Worm (Caenorhabditis elegans) whole organism, L2 larva: ENCODE data around the gene str-228.

Experiments
- C34F6.9 ChIP-seq: fragments of 150-350 bp; optimal IDR thresholded peaks from 2 replicates; lab custom pipeline; 2014; ENCODE audit warnings: missing biosample characterization, missing genetic modification characterization
- Y55F3AM.14 ChIP-seq: fragments of 200-800 bp; sonication (Bioruptor generic); optimal IDR thresholded peaks from 2 replicates; lab custom pipeline; 2018; ENCODE audit warnings: mild to moderate bottlenecking, missing genetic modification characterization, missing compliant biosample characterization
- alr-1 ChIP-seq: fragments of 150-350 bp; optimal IDR thresholded peaks from 2 replicates; lab custom pipeline; 2014; ENCODE audit warnings: missing biosample characterization, missing genetic modification characterization
- aly-2 ChIP-seq: fragments of 150-350 bp; optimal IDR thresholded peaks from 2 replicates; lab custom pipeline; 2014; ENCODE audit warnings: missing biosample characterization, missing genetic modification characterization
- ama-1 ChIP-seq: fragments of 150-350 bp; optimal IDR thresholded peaks from 2 replicates; lab custom pipeline; 2018; ENCODE audit warnings: inconsistent platforms
- blmp-1 ChIP-seq: sonication (generic microtip); optimal IDR thresholded peaks from 2 replicates; lab custom pipeline; 2017; ENCODE audit warnings: missing genetic modification characterization, mild to moderate bottlenecking, missing compliant biosample characterization, antibody characterized with exemption, moderate library complexity; ENCODE audit not compliant: insufficient read depth
- dmd-4 ChIP-seq: sonication (generic microtip); optimal IDR thresholded peaks from 2 replicates; lab custom pipeline; 2017; ENCODE audit warnings: missing biosample characterization, missing genetic modification characterization
- egl-27 ChIP-seq: sonication (generic microtip); optimal IDR thresholded peaks from 3 replicates; lab custom pipeline; 2017; ENCODE audit warnings: missing biosample characterization, missing genetic modification reagents, missing genetic modification characterization
- elt-1 ChIP-seq: fragments of 150-350 bp; optimal IDR thresholded peaks from 2 replicates; lab custom pipeline; 2014; ENCODE audit warnings: missing biosample characterization, missing genetic modification characterization
- elt-3 ChIP-seq: sonication (generic microtip); optimal IDR thresholded peaks from 2 replicates; lab custom pipeline; 2017; ENCODE audit warnings: missing biosample characterization, missing genetic modification characterization
- fos-1 ChIP-seq: fragments of 150-350 bp; optimal IDR thresholded peaks from 2 replicates; lab custom pipeline; 2014; ENCODE audit warnings: missing biosample characterization, missing genetic modification characterization
- gmeb-1 ChIP-seq: fragments of 150-350 bp; optimal IDR thresholded peaks from 2 replicates; lab custom pipeline; 2014; ENCODE audit warnings: missing biosample characterization, missing genetic modification characterization
- lin-11 ChIP-seq: fragments of 150-350 bp; sonication (generic microtip); optimal IDR thresholded peaks from 2 replicates; lab custom pipeline; 2014; ENCODE audit warnings: missing biosample characterization, missing genetic modification characterization, inconsistent platforms, mixed read lengths
- lin-13 ChIP-seq: fragments of 150-350 bp; optimal IDR thresholded peaks from 2 replicates; lab custom pipeline; 2014; ENCODE audit warnings: missing biosample characterization, missing genetic modification reagents, missing genetic modification characterization
- lsy-2 ChIP-seq, 2 experiments: fragments of 150-350 bp in 1 of 2; sonication (generic microtip) in 1 of 2; optimal IDR thresholded peaks; 2 replicates each; lab custom pipeline; 2014 to 2017; ENCODE audit warnings: missing biosample characterization in 2 of 2, missing genetic modification characterization in 2 of 2
- mab-5 ChIP-seq: fragments of 150-350 bp; optimal IDR thresholded peaks from 2 replicates; lab custom pipeline; 2014; ENCODE audit warnings: missing biosample characterization, missing genetic modification characterization
- mdl-1 ChIP-seq, 2 experiments: fragments of 150-350 bp in 1 of 2; sonication (generic microtip) in 1 of 2; optimal IDR thresholded peaks; 2 replicates each; lab custom pipeline; 2017; ENCODE audit warnings: missing biosample characterization in 2 of 2, missing genetic modification characterization in 2 of 2
- nhr-10 ChIP-seq: sonication (generic microtip); optimal IDR thresholded peaks from 2 replicates; lab custom pipeline; 2017; ENCODE audit warnings: missing biosample characterization, missing genetic modification characterization
- nhr-11 ChIP-seq: fragments of 150-350 bp; optimal IDR thresholded peaks from 2 replicates; lab custom pipeline; 2014; ENCODE audit warnings: missing biosample characterization, missing genetic modification characterization
- nhr-12 ChIP-seq: fragments of 150-350 bp; optimal IDR thresholded peaks from 2 replicates; lab custom pipeline; 2014; ENCODE audit warnings: missing biosample characterization, missing genetic modification characterization
- nhr-129 ChIP-seq: fragments of 150-350 bp; optimal IDR thresholded peaks from 2 replicates; lab custom pipeline; 2014; ENCODE audit warnings: missing biosample characterization, missing genetic modification characterization
- nhr-21 ChIP-seq: fragments of 150-350 bp; optimal IDR thresholded peaks from 2 replicates; lab custom pipeline; 2014; ENCODE audit warnings: missing biosample characterization, missing genetic modification characterization
- nhr-23 ChIP-seq: fragments of 150-350 bp; optimal IDR thresholded peaks from 2 replicates; lab custom pipeline; 2014; ENCODE audit warnings: missing biosample characterization, missing genetic modification reagents, missing genetic modification characterization
- nhr-237 ChIP-seq: fragments of 150-350 bp; optimal IDR thresholded peaks from 2 replicates; lab custom pipeline; 2014; ENCODE audit warnings: missing biosample characterization, missing genetic modification characterization
- nhr-25 ChIP-seq: fragments of 150-350 bp; sonication (generic microtip); optimal IDR thresholded peaks from 3 replicates; lab custom pipeline; 2014; ENCODE audit warnings: missing biosample characterization, missing genetic modification characterization
- nhr-77 ChIP-seq: fragments of 150-350 bp; optimal IDR thresholded peaks from 2 replicates; lab custom pipeline; 2014; ENCODE audit warnings: missing biosample characterization, missing genetic modification characterization
- skn-1 ChIP-seq: sonication (generic microtip); optimal IDR thresholded peaks from 2 replicates; lab custom pipeline; 2017; ENCODE audit warnings: missing biosample characterization, missing genetic modification characterization
- sma-9 ChIP-seq, 2 experiments: fragments of 150-350 bp in 1 of 2; sonication (generic microtip) in 1 of 2; optimal IDR thresholded peaks; 2 replicates each; lab custom pipeline; 2014 to 2016; ENCODE audit warnings: missing genetic modification characterization in 2 of 2, mild to moderate bottlenecking in 1 of 2, missing biosample characterization in 1 of 2, missing compliant biosample characterization in 1 of 2, missing genetic modification reagents in 1 of 2, moderate library complexity in 1 of 2
- snpc-4 ChIP-seq: fragments of 150-350 bp; optimal IDR thresholded peaks from 2 replicates; lab custom pipeline; 2014; ENCODE audit warnings: missing biosample characterization, missing genetic modification characterization
- unc-39 ChIP-seq: fragments of 150-350 bp; optimal IDR thresholded peaks from 2 replicates; lab custom pipeline; 2014; ENCODE audit warnings: missing biosample characterization, missing genetic modification characterization
- unc-55 ChIP-seq: fragments of 150-350 bp; sonication (generic microtip); optimal IDR thresholded peaks from 3 replicates; lab custom pipeline; 2014; ENCODE audit warnings: missing biosample characterization, missing genetic modification reagents, missing genetic modification characterization
- unc-62 ChIP-seq: fragments of 150-350 bp; optimal IDR thresholded peaks from 2 replicates; lab custom pipeline; 2014; ENCODE audit warnings: missing biosample characterization, missing genetic modification reagents, missing genetic modification characterization
- zag-1 ChIP-seq: fragments of 150-350 bp; optimal IDR thresholded peaks from 2 replicates; lab custom pipeline; 2014; ENCODE audit warnings: missing biosample characterization, missing genetic modification characterization
- ztf-1 ChIP-seq: fragments of 200-800 bp; sonication (Bioruptor generic); conservative IDR thresholded peaks from 2 replicates; pipeline ENCODE4 v1.3.6; 2022; ENCODE audit warnings: missing genetic modification characterization, missing compliant biosample characterization
- ztf-4 ChIP-seq: fragments of 150-350 bp; optimal IDR thresholded peaks from 2 replicates; lab custom pipeline; 2014; ENCODE audit warnings: missing biosample characterization, missing genetic modification characterization

Gene str-228

ce11 chrV:3480346-3480745 lies 29.6 kb upstream of the str-228 start, which contains the start of gene srbc-30:
TSS of gene srbc-30 (minus strand) at chrV:3480446.
- TF ChIP-seq ztf-1 (GFP tag; lab: Robert Waterston, UW) (no peak), skn-1 (tag; lab: Kevin White, UChicago) (no peak), snpc-4 (no peak), lsy-2 (tag; optimal IDR thresholded peaks at IDR 0.05; lab: Kevin White, UChicago) (no peak), C34F6.9 (tag; lab: Kevin White, UChicago) (no peak), ama-1 (lab: Kevin White, UChicago) (no peak), elt-1 (no peak), nhr-21 (tag; lab: Kevin White, UChicago) (no peak), unc-55 (no peak), fos-1 (tag; lab: Kevin White, UChicago) (no peak), gmeb-1 (tag; lab: Kevin White, UChicago) (no peak), nhr-10 (no peak)

ce11 chrV:3482550-3483002 lies 27.4 kb upstream of the str-228 start, which contains the start of gene lys-7:
TSS of gene lys-7 (minus strand) at chrV:3482600.
- TF ChIP-seq gmeb-1 (tag; lab: Kevin White, UChicago) (no peak), sma-9 (GFP tag; optimal IDR thresholded peaks at IDR 0.05; lab: Kevin White, UChicago) (peak; percentile 12), sma-9 (tag; optimal IDR thresholded peaks at IDR 0.05; lab: Kevin White, UChicago) (no peak), ztf-4 (tag; lab: Kevin White, UChicago) (no peak), blmp-1 (tag; lab: Kevin White, UChicago) (no peak)

ce11 chrV:3484702-3485101 lies 25.3 kb upstream of the str-228 start, which contains the start of gene srbc-33:
TSS of gene srbc-33 (minus strand) at chrV:3484802.
- TF ChIP-seq alr-1 (tag; lab: Kevin White, UChicago) (no peak), ama-1 (lab: Kevin White, UChicago) (no peak), nhr-237 (tag; lab: Kevin White, UChicago) (no peak), ztf-1 (GFP tag; lab: Robert Waterston, UW) (no peak), nhr-11 (tag; lab: Kevin White, UChicago) (no peak), nhr-25 (tag; lab: Kevin White, UChicago) (no peak), ztf-4 (tag; lab: Kevin White, UChicago) (no peak), egl-27 (tag; lab: Kevin White, UChicago) (no peak), Y55F3AM.14 (GFP tag; lab: Kevin White, UChicago) (no peak), unc-55 (no peak), dmd-4 (no peak)

ce11 chrV:3486857-3487256 lies 23.1 kb upstream of the str-228 start, which contains the start of gene srbc-32:
TSS of gene srbc-32 (minus strand) at chrV:3486957.
- TF ChIP-seq nhr-129 (tag; lab: Kevin White, UChicago) (no peak), unc-55 (no peak), nhr-11 (tag; lab: Kevin White, UChicago) (no peak), nhr-10 (no peak), lin-13 (GFP tag; lab: Kevin White, UChicago) (no peak), dmd-4 (no peak), nhr-12 (tag; lab: Kevin White, UChicago) (no peak), Y55F3AM.14 (GFP tag; lab: Kevin White, UChicago) (no peak), elt-3 (tag; lab: Kevin White, UChicago) (no peak), nhr-77 (tag; lab: Kevin White, UChicago) (no peak)

ce11 chrV:3490435-3490834 lies 19.5 kb upstream of the str-228 start, which contains the start of gene srbc-36:
TSS of gene srbc-36 (minus strand) at chrV:3490535.
- TF ChIP-seq mab-5 (tag; lab: Kevin White, UChicago) (no peak), unc-39 (no peak), egl-27 (tag; lab: Kevin White, UChicago) (no peak)
- TF ChIP-seq, all 48 proteins: peak for 0

ce11 chrV:3496880-3497279 lies 13.1 kb upstream of the str-228 start, which contains the start of gene C07G3.15:
TSS of gene C07G3.15 (minus strand) at chrV:3496980.
- TF ChIP-seq mdl-1 (tag; optimal IDR thresholded peaks at IDR 0.05; lab: Kevin White, UChicago) (no peak), ztf-1 (GFP tag; lab: Robert Waterston, UW) (no peak), lin-11 (no peak), C34F6.9 (tag; lab: Kevin White, UChicago) (no peak), dmd-4 (no peak), aly-2 (tag; lab: Kevin White, UChicago) (no peak), mab-5 (tag; lab: Kevin White, UChicago) (no peak), nhr-25 (tag; lab: Kevin White, UChicago) (no peak), nhr-23 (tag; lab: Kevin White, UChicago) (no peak), unc-62 (GFP tag; lab: Kevin White, UChicago) (no peak), zag-1 (tag; lab: Kevin White, UChicago) (no peak)
